Worm (Caenorhabditis elegans): ENCODE results near the gene F32D1.3.

DNA sequence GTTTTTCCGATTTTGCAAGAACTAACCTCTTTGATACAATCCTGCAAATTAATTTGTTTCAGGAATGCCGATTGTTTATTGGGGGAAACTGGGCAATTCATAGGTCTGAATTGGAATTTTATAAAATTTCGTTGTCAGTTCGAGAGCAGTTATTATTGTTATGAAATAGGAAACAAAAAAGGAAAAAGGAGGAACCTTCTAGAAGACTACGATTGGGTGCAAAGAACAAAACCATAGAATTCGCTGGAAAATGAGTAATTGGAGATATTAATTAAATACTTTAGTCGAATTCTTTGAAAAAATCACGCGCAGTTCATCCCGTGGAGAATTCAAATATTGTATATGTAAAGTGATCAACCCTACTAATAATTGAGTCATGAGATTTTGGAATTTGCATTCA, 26.0 kb upstream of the F32D1.3 start, which contains the start of gene F13A2.9:
- TF ChIP-seq dao-5 (tag; optimal IDR thresholded peaks at IDR 0.05): no peak
- TF ChIP-seq him-1 (tag; optimal IDR thresholded peaks at IDR 0.05): no peak
